Worm (Caenorhabditis elegans) whole organism, early embryonic: ENCODE measurements around the gene Y54F10BM.13.

Experiments
- aly-1 ChIP-seq: sonication (generic microtip); optimal IDR thresholded peaks from 2 replicates; lab custom pipeline; 2016; ENCODE audit warnings: missing genetic modification characterization, missing compliant biosample characterization
- ama-1 ChIP-seq: fragments of 150-350 bp; optimal IDR thresholded peaks from 2 replicates; lab custom pipeline; 2014
- flt-1 ChIP-seq: fragments of 200-800 bp; sonication (Bioruptor generic); IDR thresholded peaks from 2 replicates; pipeline ENCODE4 v1.3.6; 2022; ENCODE audit warnings: missing genetic modification characterization, missing compliant biosample characterization

- TF ChIP-seq flt-1 (GFP tag; lab: Robert Waterston, UW) (no peak), ama-1 (lab: Kevin White, UChicago) (no peak), aly-1 (tag; lab: Kevin White, UChicago) (no peak)
Observed at ce11 chrIII:2368424-2368823, 37.5 kb upstream of the Y54F10BM.13 start, which contains the start of gene H04J21.4.
